Fruit fly (Drosophila melanogaster): ENCODE results near the gene M1BP.

M1BP gene

DNA sequence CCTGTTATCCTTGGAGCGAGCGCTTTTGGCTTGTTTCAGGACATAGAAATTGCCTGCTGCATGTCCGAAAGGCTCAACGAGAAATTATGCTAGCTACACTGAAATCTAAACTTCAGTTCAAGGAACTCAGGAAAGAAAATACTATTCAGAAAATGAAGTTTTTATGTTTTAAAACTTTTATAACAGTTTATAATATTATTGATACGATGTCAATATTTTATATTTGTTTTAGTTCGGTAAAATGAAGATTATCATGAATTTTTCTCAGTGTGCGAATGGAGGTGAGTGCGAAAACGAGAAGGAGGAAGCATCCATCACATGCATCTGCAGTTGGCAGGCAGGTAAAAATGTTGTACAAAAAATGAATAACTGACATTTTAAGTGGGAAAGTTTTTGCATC is 14.9 kb upstream of the M1BP start (continued):
- TF ChIP-seq Ravus (GFP tag; IDR thresholded peaks at IDR 0.05) (no peak; the same call in 1 of the 2 replicates), Antp (GFP tag; optimal IDR thresholded peaks at IDR 0.05) (no peak), Side (GFP tag; optimal IDR thresholded peaks at IDR 0.05) (no peak), unpg (GFP tag; optimal IDR thresholded peaks at IDR 0.05) (peak; percentile 77), CG34422 (GFP tag; IDR thresholded peaks at IDR 0.05) (peak; percentile 56; the same call in 2 of the 3 replicates), Aef1 (GFP tag; IDR thresholded peaks at IDR 0.05) (no peak), dpn (GFP tag; optimal IDR thresholded peaks at IDR 0.05) (peak in 1 of 2 experiments; percentile 63), vnd (GFP tag; IDR thresholded peaks at IDR 0.05; ENCODE audit: partially characterized antibody) (no peak), bowl (GFP tag; IDR thresholded peaks at IDR 0.05) (no peak), Ssrp (tag; optimal IDR thresholded peaks at IDR 0.05) (peak; percentile 72), CG18476 (GFP tag; optimal IDR thresholded peaks at IDR 0.05) (peak; percentile 44), CG12659 (GFP tag; optimal IDR thresholded peaks at IDR 0.05) (peak; percentile 23), Dfd (GFP tag; optimal IDR thresholded peaks at IDR 0.05) (no peak), ranshi (GFP tag; IDR thresholded peaks at IDR 0.05) (peak; percentile 69), HLH4C (GFP tag; IDR thresholded peaks at IDR 0.05; ENCODE audit: partially characterized antibody) (no peak), salm (tag; optimal IDR thresholded peaks at IDR 0.05) (peak; percentile 51), kay (GFP tag; optimal IDR thresholded peaks at IDR 0.05) (no peak), Abd-B (GFP tag; optimal IDR thresholded peaks at IDR 0.05) (no peak), CG31388 (GFP tag; optimal IDR thresholded peaks at IDR 0.05) (no peak), kah (GFP tag; optimal IDR thresholded peaks at IDR 0.05) (no peak), fru (optimal IDR thresholded peaks at IDR 0.05) (no peak), dan (GFP tag; IDR thresholded peaks at IDR 0.05) (no peak), CTCF (GFP tag; optimal IDR thresholded peaks at IDR 0.05) (no peak), CG16815 (GFP tag; optimal IDR thresholded peaks at IDR 0.05) (peak; percentile 10), gsb-n (tag; optimal IDR thresholded peaks at IDR 0.05) (peak; percentile 65), gcm2 (GFP tag; optimal IDR thresholded peaks at IDR 0.05) (no peak), CG12071 (GFP tag; optimal IDR thresholded peaks at IDR 0.05) (no peak), CG6765 (GFP tag; optimal IDR thresholded peaks at IDR 0.05) (no peak), crol (GFP tag; IDR thresholded peaks at IDR 0.05) (no peak), Doc3 (GFP tag; IDR thresholded peaks at IDR 0.05; ENCODE audit: partially characterized antibody) (no peak), CG4820 (GFP tag; optimal IDR thresholded peaks at IDR 0.05) (peak; percentile 65), CG12769 (tag; optimal IDR thresholded peaks at IDR 0.05) (peak; percentile 7), CG8089 (GFP tag; optimal IDR thresholded peaks at IDR 0.05) (no peak), CG17328 (GFP tag; IDR thresholded peaks at IDR 0.05) (peak; percentile 71), mld (GFP tag; IDR thresholded peaks at IDR 0.05; ENCODE audit: partially characterized antibody) (no peak), CG18011 (GFP tag; optimal IDR thresholded peaks at IDR 0.05) (no peak), pum (GFP tag; optimal IDR thresholded peaks at IDR 0.05) (no peak), CG11085 (GFP tag; IDR thresholded peaks at IDR 0.05) (0 out of 2 replicates have a peak, but pooled peaks have one; percentile 22), gro (GFP tag; optimal IDR thresholded peaks at IDR 0.05) (no peak), ato (GFP tag; IDR thresholded peaks at IDR 0.05; ENCODE audit: partially characterized antibody) (no peak), CG6272 (GFP tag; IDR thresholded peaks at IDR 0.05) (no peak), NC2β (GFP tag; optimal IDR thresholded peaks at IDR 0.05) (peak; percentile 14), inv (GFP tag; IDR thresholded peaks at IDR 0.05; ENCODE audit: partially characterized antibody) (no peak), Hmx (GFP tag; optimal IDR thresholded peaks at IDR 0.05) (no peak), sd (tag; optimal IDR thresholded peaks at IDR 0.05) (no peak), ro (GFP tag; IDR thresholded peaks at IDR 0.05) (no peak; the same call in 1 of the 2 replicates), CG8359 (GFP tag; optimal IDR thresholded peaks at IDR 0.05; ENCODE audit: borderline replicate concordance) (no peak), CG11398 (GFP tag; optimal IDR thresholded peaks at IDR 0.05) (no peak), Fer1 (GFP tag; optimal IDR thresholded peaks at IDR 0.05) (peak; percentile 49), pho (GFP tag; optimal IDR thresholded peaks at IDR 0.05) (no peak), aop (GFP tag; IDR thresholded peaks at IDR 0.05) (no peak), CG14667 (GFP tag; IDR thresholded peaks at IDR 0.05) (no peak)

Measured in whole organism, embryonic.